Worm (Caenorhabditis elegans): ENCODE data around the gene egl-26.

ce11 chrII:23025-23424 lies 46.4 kb upstream of the egl-26 start, which contains the start of gene sqt-2:
- no peak for TF ChIP-seq fkh-10 (GFP tag; optimal IDR thresholded peaks at IDR 0.05)
- TF ChIP-seq madf-5 (GFP tag; IDR thresholded peaks at IDR 0.05), result no peak
- TF ChIP-seq ceh-20 (GFP tag; IDR thresholded peaks at IDR 0.05), result no peak
- no peak for TF ChIP-seq nhr-11 (tag; optimal IDR thresholded peaks at IDR 0.05)
- TF ChIP-seq aly-2 (tag; optimal IDR thresholded peaks at IDR 0.05), result no peak
- no peak for TF ChIP-seq nhr-48 (tag; optimal IDR thresholded peaks at IDR 0.05)
- TF ChIP-seq ama-1 (optimal IDR thresholded peaks at IDR 0.05), result no peak
- TF ChIP-seq F49E8.2 (tag; optimal IDR thresholded peaks at IDR 0.05; ENCODE audit: borderline replicate concordance), result no peak
- no peak for TF ChIP-seq R02D3.7 (tag; optimal IDR thresholded peaks at IDR 0.05)
- no peak for TF ChIP-seq ceh-28 (tag; optimal IDR thresholded peaks at IDR 0.05)
- TF ChIP-seq egl-27 (tag; optimal IDR thresholded peaks at IDR 0.05), result no peak
- TF ChIP-seq nhr-237 (tag; optimal IDR thresholded peaks at IDR 0.05), result no peak
- TF ChIP-seq snpc-1.2 (GFP tag; IDR thresholded peaks at IDR 0.05), result no peak
- TF ChIP-seq unc-62 (GFP tag; optimal IDR thresholded peaks at IDR 0.05 in 1 of 2), result no peak
- TF ChIP-seq unc-62 (tag; optimal IDR thresholded peaks at IDR 0.05), result no peak
